Fruit fly (Drosophila melanogaster) whole organism, embryonic: ENCODE results near the gene Or82a.
A peak's percentile ranks its signal among the peaks of the same experiment; 100 is the strongest.

ENCODE experiments used
- Adf1 ChIP-seq: fragments of 200-800 bp; sonication (Bioruptor generic); IDR thresholded peaks from 2 replicates; pipeline ENCODE4 v1.3.6; 2022; ENCODE audit warnings: missing biosample characterization, missing genetic modification characterization
- CG10321 ChIP-seq: fragments of 200-800 bp; sonication (Bioruptor generic); IDR thresholded peaks from 2 replicates; pipeline ENCODE4 v1.3.6; 2022; ENCODE audit warnings: missing biosample characterization, missing genetic modification characterization
- CG11085 ChIP-seq: fragments of 200-800 bp; sonication (Bioruptor generic); IDR thresholded peaks from 2 replicates; pipeline ENCODE4 v1.3.6; 2022; ENCODE audit warnings: missing biosample characterization, missing genetic modification characterization
- CG12236 ChIP-seq: fragments of 200-800 bp; sonication (Bioruptor generic); optimal IDR thresholded peaks from 2 replicates; lab custom pipeline; 2016; ENCODE audit warnings: missing biosample characterization, missing genetic modification characterization
- CG13287 ChIP-seq: fragments of 200-800 bp; sonication (Bioruptor generic); IDR thresholded peaks from 2 replicates; pipeline ENCODE4 v1.3.6; 2022; ENCODE audit warnings: missing biosample characterization, missing genetic modification characterization; ENCODE audit not compliant: partially characterized antibody
- CG14050 ChIP-seq: fragments of 200-800 bp; sonication (Bioruptor generic); IDR thresholded peaks from 3 replicates; pipeline ENCODE4 v1.3.6; 2022; ENCODE audit warnings: missing biosample characterization, missing genetic modification characterization
- CG14965 ChIP-seq: fragments of 200-800 bp; sonication (Bioruptor generic); optimal IDR thresholded peaks from 2 replicates; lab custom pipeline; 2016; ENCODE audit warnings: missing biosample characterization, missing genetic modification characterization, borderline replicate concordance
- CG15696 ChIP-seq: fragments of 200-800 bp; sonication (Bioruptor generic); optimal IDR thresholded peaks from 2 replicates; lab custom pipeline; 2019; ENCODE audit warnings: missing biosample characterization, mild to moderate bottlenecking, missing genetic modification characterization, moderate library complexity
- CG16813 ChIP-seq: fragments of 200-800 bp; sonication (Bioruptor generic); IDR thresholded peaks from 3 replicates; pipeline ENCODE4 v1.3.6; 2022; ENCODE audit warnings: missing biosample characterization, missing genetic modification characterization; ENCODE audit not compliant: partially characterized antibody
- CG16815 ChIP-seq: fragments of 200-800 bp; sonication (Bioruptor generic); optimal IDR thresholded peaks from 3 replicates; lab custom pipeline; 2017; ENCODE audit warnings: missing biosample characterization, mild to moderate bottlenecking, missing genetic modification characterization
- CG17385 ChIP-seq: fragments of 200-800 bp; sonication (Bioruptor generic); optimal IDR thresholded peaks from 3 replicates; lab custom pipeline; 2018; ENCODE audit warnings: missing biosample characterization, mild to moderate bottlenecking, missing genetic modification characterization
- CG1792 ChIP-seq: fragments of 200-800 bp; sonication (Bioruptor generic); optimal IDR thresholded peaks from 2 replicates; lab custom pipeline; 2016; ENCODE audit warnings: missing biosample characterization, missing genetic modification characterization
- CG18262 ChIP-seq: fragments of 200-800 bp; optimal IDR thresholded peaks from 3 replicates; lab custom pipeline; 2019; ENCODE audit warnings: missing biosample characterization, mild to moderate bottlenecking, missing genetic modification characterization, moderate library complexity
- CG2120 ChIP-seq: fragments of 200-800 bp; sonication (Bioruptor generic); optimal IDR thresholded peaks from 3 replicates; lab custom pipeline; 2016; ENCODE audit warnings: missing biosample characterization, missing genetic modification characterization
- CG31441 ChIP-seq: fragments of 200-800 bp; sonication (Bioruptor generic); IDR thresholded peaks from 2 replicates; pipeline ENCODE4 v1.3.6; 2022; ENCODE audit warnings: missing biosample characterization, missing genetic modification characterization
- CG34422 ChIP-seq: fragments of 200-800 bp; sonication (Bioruptor generic); IDR thresholded peaks from 3 replicates; pipeline ENCODE4 v1.3.6; 2022; ENCODE audit warnings: missing biosample characterization, missing genetic modification characterization
- CG3847 ChIP-seq: fragments of 200-800 bp; sonication (Bioruptor generic); IDR thresholded peaks from 2 replicates; pipeline ENCODE4 v1.3.6; 2022; ENCODE audit warnings: missing biosample characterization, missing genetic modification characterization
- CG4707 ChIP-seq: fragments of 200-800 bp; sonication (Bioruptor generic); optimal IDR thresholded peaks from 2 replicates; lab custom pipeline; 2018; ENCODE audit warnings: missing biosample characterization, mild to moderate bottlenecking, missing genetic modification characterization, moderate library complexity
- CG5245 ChIP-seq: fragments of 200-800 bp; sonication (Bioruptor generic); optimal IDR thresholded peaks from 3 replicates; lab custom pipeline; 2016; ENCODE audit warnings: missing biosample characterization, missing genetic modification characterization
- CG5953 ChIP-seq: fragments of 200-800 bp; sonication (Bioruptor generic); IDR thresholded peaks from 2 replicates; pipeline ENCODE4 v1.3.6; 2022; ENCODE audit warnings: missing biosample characterization, missing genetic modification characterization
- CG6175 ChIP-seq: fragments of 200-800 bp; sonication (Bioruptor generic); IDR thresholded peaks from 3 replicates; pipeline ENCODE4 v1.3.6; 2022; ENCODE audit warnings: missing biosample characterization, missing genetic modification characterization
- CG6689 ChIP-seq: fragments of 200-800 bp; sonication (Bioruptor generic); IDR thresholded peaks from 2 replicates; pipeline ENCODE4 v1.3.6; 2022; ENCODE audit warnings: missing biosample characterization, missing genetic modification characterization
- CG8290 ChIP-seq, 3 experiments: fragments of 200-800 bp; sonication (Bioruptor generic); optimal IDR thresholded peaks; 2 replicates each; lab custom pipeline; 2016 to 2019; ENCODE audit warnings: missing biosample characterization in 3 of 3, missing genetic modification characterization in 3 of 3, mild to moderate bottlenecking in 2 of 3, moderate library complexity in 1 of 3
- CG9437 ChIP-seq: fragments of 200-800 bp; sonication (Bioruptor generic); optimal IDR thresholded peaks from 2 replicates; lab custom pipeline; 2018; ENCODE audit warnings: missing biosample characterization, mild to moderate bottlenecking, missing genetic modification characterization
- CkIIα-i1 ChIP-seq: fragments of 200-800 bp; sonication (Bioruptor generic); IDR thresholded peaks from 2 replicates; pipeline ENCODE4 v1.3.6; 2022; ENCODE audit warnings: missing biosample characterization, missing genetic modification characterization
- Eip74EF ChIP-seq, 2 experiments: fragments of 200-800 bp in 1 of 2; fragments of >200 bp in 1 of 2; sonication (Bioruptor generic) in 1 of 2; optimal IDR thresholded peaks; 2 replicates each; lab custom pipeline; 2017 to 2019; ENCODE audit warnings: missing biosample characterization in 2 of 2, missing genetic modification characterization in 2 of 2, mild to moderate bottlenecking in 1 of 2, moderate library complexity in 1 of 2
- HLH54F ChIP-seq: fragments of 200-800 bp; sonication (Bioruptor generic); optimal IDR thresholded peaks from 3 replicates; lab custom pipeline; 2016; ENCODE audit warnings: missing biosample characterization, missing genetic modification characterization
- Hand ChIP-seq: fragments of 200-800 bp; sonication (Bioruptor generic); optimal IDR thresholded peaks from 2 replicates; lab custom pipeline; 2017; ENCODE audit warnings: mild to moderate bottlenecking, missing biosample characterization, missing genetic modification reagents, missing genetic modification characterization
- Opbp ChIP-seq: fragments of 200-800 bp; sonication (Bioruptor generic); IDR thresholded peaks from 3 replicates; pipeline ENCODE4 v1.3.6; 2022; ENCODE audit warnings: missing biosample characterization, missing genetic modification characterization; ENCODE audit not compliant: partially characterized antibody
- Poxn ChIP-seq: fragments of 200-800 bp; sonication (Bioruptor generic); IDR thresholded peaks from 2 replicates; pipeline ENCODE4 v1.3.6; 2022; ENCODE audit warnings: missing biosample characterization, missing genetic modification characterization
- Stat92E ChIP-seq, 3 experiments: fragments of >200 bp in 2 of 3; fragments of 200-800 bp in 1 of 3; sonication (Bioruptor generic) in 1 of 3; optimal IDR thresholded peaks; 2 replicates each; lab custom pipeline; 2017 to 2019; ENCODE audit warnings: missing biosample characterization in 3 of 3, missing genetic modification characterization in 3 of 3, mild to moderate bottlenecking in 1 of 3, moderate library complexity in 1 of 3
- Xbp1 ChIP-seq: fragments of 200-800 bp; sonication (Bioruptor generic); optimal IDR thresholded peaks from 3 replicates; lab custom pipeline; 2016; ENCODE audit warnings: missing biosample characterization, mild to moderate bottlenecking, missing genetic modification characterization
- ac ChIP-seq: fragments of 200-800 bp; sonication (Bioruptor generic); optimal IDR thresholded peaks from 3 replicates; lab custom pipeline; 2017; ENCODE audit warnings: missing biosample characterization, mild to moderate bottlenecking, missing genetic modification characterization
- amos ChIP-seq: fragments of 200-800 bp; sonication (Bioruptor generic); IDR thresholded peaks from 2 replicates; pipeline ENCODE4 v1.3.6; 2022; ENCODE audit warnings: missing biosample characterization, missing genetic modification characterization; ENCODE audit not compliant: partially characterized antibody
- ash1 ChIP-seq: fragments of 200-800 bp; sonication (Bioruptor generic); optimal IDR thresholded peaks from 2 replicates; lab custom pipeline; 2018; ENCODE audit warnings: missing biosample characterization, mild to moderate bottlenecking, missing genetic modification characterization
- chinmo ChIP-seq: fragments of 200-800 bp; sonication (Bioruptor generic); IDR thresholded peaks from 4 replicates; pipeline ENCODE4 v1.3.6; 2022; ENCODE audit warnings: missing biosample characterization, missing genetic modification characterization; ENCODE audit not compliant: partially characterized antibody
- chn ChIP-seq: fragments of 200-800 bp; sonication (Bioruptor generic); optimal IDR thresholded peaks from 2 replicates; lab custom pipeline; 2016; ENCODE audit warnings: missing biosample characterization, missing genetic modification characterization
- eve ChIP-seq, 2 experiments: fragments of >200 bp; optimal IDR thresholded peaks; 2 replicates each; lab custom pipeline; 2017; ENCODE audit warnings: missing biosample characterization in 2 of 2, missing genetic modification characterization in 2 of 2
- fru ChIP-seq: fragments of >200 bp; optimal IDR thresholded peaks from 2 replicates; lab custom pipeline; 2017
- gcm2 ChIP-seq: fragments of 200-800 bp; sonication (Bioruptor generic); optimal IDR thresholded peaks from 2 replicates; lab custom pipeline; 2016; ENCODE audit warnings: missing biosample characterization, missing genetic modification characterization
- grn ChIP-seq: fragments of 200-800 bp; sonication (Bioruptor generic); optimal IDR thresholded peaks from 3 replicates; lab custom pipeline; 2017; ENCODE audit warnings: missing biosample characterization, missing genetic modification characterization
- knrl ChIP-seq: fragments of 200-800 bp; sonication (Bioruptor generic); IDR thresholded peaks from 3 replicates; pipeline ENCODE4 v1.3.6; 2022; ENCODE audit warnings: missing biosample characterization, missing genetic modification characterization; ENCODE audit not compliant: partially characterized antibody
- nerfin-2 ChIP-seq: fragments of 200-800 bp; sonication (Bioruptor generic); IDR thresholded peaks from 2 replicates; pipeline ENCODE4 v1.3.6; 2022; ENCODE audit warnings: missing biosample characterization, missing genetic modification characterization; ENCODE audit not compliant: partially characterized antibody
- phol ChIP-seq: fragments of 200-800 bp; sonication (Bioruptor generic); optimal IDR thresholded peaks from 3 replicates; lab custom pipeline; 2018; ENCODE audit warnings: missing biosample characterization, mild to moderate bottlenecking, missing genetic modification characterization, moderate library complexity
- row ChIP-seq: fragments of 200-800 bp; sonication (Bioruptor generic); IDR thresholded peaks from 3 replicates; pipeline ENCODE4 v1.3.6; 2022; ENCODE audit warnings: missing biosample characterization, missing genetic modification characterization
- sim ChIP-seq: fragments of 200-800 bp; sonication (Bioruptor generic); IDR thresholded peaks from 2 replicates; pipeline ENCODE4 v1.3.6; 2022; ENCODE audit warnings: missing biosample characterization, missing genetic modification characterization
- sr ChIP-seq: fragments of 200-800 bp; sonication (Bioruptor generic); IDR thresholded peaks from 3 replicates; pipeline ENCODE4 v1.3.6; 2022; ENCODE audit warnings: missing biosample characterization, missing genetic modification characterization
- wdn ChIP-seq: fragments of 200-800 bp; sonication (Bioruptor generic); IDR thresholded peaks from 2 replicates; pipeline ENCODE4 v1.3.6; 2022; ENCODE audit warnings: missing biosample characterization, missing genetic modification characterization

The Or82a gene

DNA sequence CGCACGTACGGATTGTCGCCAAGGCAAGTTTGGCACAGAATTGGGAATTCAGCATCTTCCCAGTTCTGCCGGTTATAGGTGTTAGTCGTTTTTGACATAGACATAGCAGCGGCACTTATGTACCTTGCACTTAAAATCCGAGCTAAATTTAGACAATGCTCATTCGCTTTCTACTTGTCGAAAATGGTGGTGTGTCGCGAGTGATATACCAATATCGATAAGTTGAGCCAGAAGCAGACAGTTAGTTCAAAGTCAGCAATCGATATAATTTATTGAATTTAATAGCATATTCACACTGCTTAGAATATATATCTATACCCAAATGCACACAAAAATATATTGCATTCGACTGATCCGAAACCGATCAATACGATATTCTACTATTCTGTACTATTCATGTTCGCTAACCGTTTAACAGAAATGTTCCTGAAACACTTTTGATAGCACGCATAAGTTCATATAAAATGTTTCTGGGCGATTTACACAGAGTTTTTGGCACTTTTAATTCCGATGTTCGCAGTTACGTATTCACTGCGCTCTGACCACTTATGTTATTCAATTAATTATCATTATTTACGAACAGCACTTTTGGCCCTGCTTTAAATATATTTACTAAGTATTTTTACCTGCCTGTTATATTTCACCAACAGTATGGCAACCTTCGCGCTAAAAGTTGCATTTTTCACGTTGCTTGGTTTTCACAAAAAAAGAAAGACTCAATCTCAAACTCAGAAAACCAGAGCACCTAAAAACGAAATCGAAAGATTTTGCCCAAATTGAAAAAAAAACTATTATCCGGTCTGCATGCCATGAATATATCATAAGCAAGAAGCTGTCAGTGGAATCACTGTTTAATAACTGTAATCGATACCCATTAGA is 24.4 kb upstream of the Or82a start, which contains the start of gene CG14641 (continued):
- TF ChIP-seq knrl (peak; percentile 49; the same call in 2 of the 3 replicates), CG6689 (GFP tag; lab: Robert Waterston, UW) (peak; percentile 17; the same call in 1 of the 2 replicates), CG6175 (GFP tag; lab: Robert Waterston, UW) (no peak), CG17385 (no peak), CkIIα-i1 (GFP tag; lab: Robert Waterston, UW) (no peak), fru (no peak), CG18262 (tag; lab: Kevin White, UChicago) (no peak), wdn (GFP tag; lab: Robert Waterston, UW) (no peak), CG15696 (no peak), CG8290 (GFP tag; optimal IDR thresholded peaks at IDR 0.05; lab: Kevin White, UChicago) (no peak), CG8290 (tag; optimal IDR thresholded peaks at IDR 0.05; lab: Kevin White, UChicago) (peak in 1 of 2 experiments; percentile 42), grn (no peak), chinmo (GFP tag; lab: Robert Waterston, UW) (no peak), HLH54F (GFP tag; lab: Kevin White, UChicago) (no peak), Stat92E (GFP tag; optimal IDR thresholded peaks at IDR 0.05; lab: Kevin White, UChicago) (peak in 1 of 3 experiments; percentile 86), gcm2 (GFP tag; lab: Kevin White, UChicago) (no peak), amos (GFP tag; lab: Robert Waterston, UW) (peak; percentile 73), Xbp1 (GFP tag; lab: Kevin White, UChicago) (no peak), CG31441 (GFP tag; lab: Robert Waterston, UW) (no peak), CG14965 (GFP tag; lab: Kevin White, UChicago) (no peak), Eip74EF (GFP tag; optimal IDR thresholded peaks at IDR 0.05; lab: Kevin White, UChicago) (peak in 1 of 2 experiments; percentile 66), CG9437 (peak; percentile 28), CG12236 (no peak), CG4707 (no peak), sim (GFP tag; lab: Robert Waterston, UW) (no peak), CG16815 (peak; percentile 22), Adf1 (GFP tag; lab: Robert Waterston, UW) (no peak), ash1 (GFP tag; lab: Kevin White, UChicago) (no peak), sr (no peak), ac (GFP tag; lab: Kevin White, UChicago) (no peak), Opbp (peak; percentile 54; the same call in 2 of the 3 replicates), CG5245 (GFP tag; lab: Kevin White, UChicago) (no peak), CG5953 (GFP tag; lab: Robert Waterston, UW) (no peak), CG34422 (GFP tag; lab: Robert Waterston, UW) (no peak), eve (GFP tag; optimal IDR thresholded peaks at IDR 0.05; lab: Kevin White, UChicago) (no peak), CG16813 (GFP tag; lab: Robert Waterston, UW) (peak; percentile 64), phol (no peak), CG3847 (GFP tag; lab: Robert Waterston, UW) (no peak), CG1792 (GFP tag; lab: Kevin White, UChicago) (no peak), Poxn (GFP tag; lab: Robert Waterston, UW) (no peak), CG10321 (no peak), nerfin-2 (GFP tag; lab: Robert Waterston, UW) (0 out of 2 replicates have a peak, but pooled peaks have one; percentile 21), chn (GFP tag; lab: Kevin White, UChicago) (no peak), CG14050 (GFP tag; lab: Robert Waterston, UW) (no peak), CG2120 (GFP tag; lab: Kevin White, UChicago) (no peak), Hand (GFP tag; lab: Kevin White, UChicago) (no peak), CG13287 (peak; percentile 8; the same call in 1 of the 2 replicates), CG11085 (no peak), row (GFP tag; lab: Robert Waterston, UW) (peak; percentile 65)
